Worm (Caenorhabditis elegans): ENCODE results near the gene C14A4.12.

ce11 chrII:10569498-10569897, 43.3 kb upstream of the C14A4.12 start:
- TF ChIP-seq ama-1 (optimal IDR thresholded peaks at IDR 0.05) (no peak), hnd-1 (tag; optimal IDR thresholded peaks at IDR 0.05) (no peak), tbx-37 (GFP tag; conservative IDR thresholded peaks at IDR 0.05) (no peak), B0310.2 (tag; optimal IDR thresholded peaks at IDR 0.05) (no peak), ets-7 (tag; optimal IDR thresholded peaks at IDR 0.05) (no peak), flt-1 (GFP tag; IDR thresholded peaks at IDR 0.05) (no peak), hmg-4 (GFP tag; optimal IDR thresholded peaks at IDR 0.05) (no peak), tbx-11 (GFP tag; IDR thresholded peaks at IDR 0.05) (no peak)

All from whole organism, early embryonic.